Worm (Caenorhabditis elegans) whole organism, early embryonic: ENCODE results near the gene srh-85.

Experiments
- B0310.2 ChIP-seq: sonication (generic microtip); optimal IDR thresholded peaks from 2 replicates; lab custom pipeline; 2016; ENCODE audit warnings: mild to moderate bottlenecking, missing genetic modification characterization, missing compliant biosample characterization
- F13C5.2 ChIP-seq: sonication (generic microtip); optimal IDR thresholded peaks from 2 replicates; lab custom pipeline; 2017; ENCODE audit warnings: mild to moderate bottlenecking, missing genetic modification characterization, inconsistent platforms, missing compliant biosample characterization
- aly-1 ChIP-seq: sonication (generic microtip); optimal IDR thresholded peaks from 2 replicates; lab custom pipeline; 2016; ENCODE audit warnings: missing genetic modification characterization, missing compliant biosample characterization
- ama-1 ChIP-seq: fragments of 150-350 bp; optimal IDR thresholded peaks from 2 replicates; lab custom pipeline; 2014
- ceh-13 ChIP-seq: fragments of 200-800 bp; sonication (Bioruptor generic); optimal IDR thresholded peaks from 2 replicates; lab custom pipeline; 2018; ENCODE audit warnings: mild to moderate bottlenecking, missing genetic modification characterization, missing compliant biosample characterization
- ceh-36 ChIP-seq: sonication (generic microtip); optimal IDR thresholded peaks from 2 replicates; lab custom pipeline; 2016; ENCODE audit warnings: missing genetic modification characterization, inconsistent platforms, missing compliant biosample characterization
- ets-7 ChIP-seq: sonication (generic microtip); optimal IDR thresholded peaks from 2 replicates; lab custom pipeline; 2016; ENCODE audit warnings: missing genotype, missing genetic modification characterization, missing compliant biosample characterization
- flt-1 ChIP-seq: fragments of 200-800 bp; sonication (Bioruptor generic); IDR thresholded peaks from 2 replicates; pipeline ENCODE4 v1.3.6; 2022; ENCODE audit warnings: missing genetic modification characterization, missing compliant biosample characterization
- hmbx-1 ChIP-seq: sonication (generic microtip); optimal IDR thresholded peaks from 2 replicates; lab custom pipeline; 2016; ENCODE audit warnings: mild to moderate bottlenecking, missing genetic modification characterization, missing compliant biosample characterization
- hmg-4 ChIP-seq: fragments of 200-800 bp; sonication (Bioruptor generic); optimal IDR thresholded peaks from 2 replicates; lab custom pipeline; 2018; ENCODE audit warnings: mild to moderate bottlenecking, missing genetic modification characterization, missing compliant biosample characterization
- hnd-1 ChIP-seq: sonication (generic microtip); optimal IDR thresholded peaks from 2 replicates; lab custom pipeline; 2016; ENCODE audit warnings: missing genetic modification characterization, missing compliant biosample characterization
- pes-1 ChIP-seq: fragments of 200-800 bp; sonication (Bioruptor generic); IDR thresholded peaks from 2 replicates; pipeline ENCODE4 v1.3.6; 2022; ENCODE audit warnings: missing genetic modification reagents, missing genetic modification characterization, missing compliant biosample characterization
- scrt-1 ChIP-seq: fragments of 200-800 bp; sonication (Bioruptor generic); IDR thresholded peaks from 2 replicates; pipeline ENCODE4 v1.3.6; 2022; ENCODE audit warnings: missing genetic modification characterization, missing compliant biosample characterization
- sea-1 ChIP-seq: fragments of 200-800 bp; sonication (Bioruptor generic); conservative IDR thresholded peaks from 2 replicates; pipeline ENCODE4 v1.3.6; 2022; ENCODE audit warnings: missing genetic modification characterization, missing compliant biosample characterization
- tbx-11 ChIP-seq: fragments of 200-800 bp; sonication (Bioruptor generic); IDR thresholded peaks from 2 replicates; pipeline ENCODE4 v1.3.6; 2022; ENCODE audit warnings: missing genetic modification characterization, missing compliant biosample characterization
- tbx-37 ChIP-seq: fragments of 200-800 bp; sonication (Bioruptor generic); conservative IDR thresholded peaks from 2 replicates; pipeline ENCODE4 v1.3.6; 2022; ENCODE audit warnings: missing genetic modification reagents, missing genetic modification characterization, missing compliant biosample characterization
- tra-4 ChIP-seq: sonication (generic microtip); optimal IDR thresholded peaks from 2 replicates; lab custom pipeline; 2017; ENCODE audit warnings: missing genetic modification characterization, missing compliant biosample characterization

Gene srh-85

DNA sequence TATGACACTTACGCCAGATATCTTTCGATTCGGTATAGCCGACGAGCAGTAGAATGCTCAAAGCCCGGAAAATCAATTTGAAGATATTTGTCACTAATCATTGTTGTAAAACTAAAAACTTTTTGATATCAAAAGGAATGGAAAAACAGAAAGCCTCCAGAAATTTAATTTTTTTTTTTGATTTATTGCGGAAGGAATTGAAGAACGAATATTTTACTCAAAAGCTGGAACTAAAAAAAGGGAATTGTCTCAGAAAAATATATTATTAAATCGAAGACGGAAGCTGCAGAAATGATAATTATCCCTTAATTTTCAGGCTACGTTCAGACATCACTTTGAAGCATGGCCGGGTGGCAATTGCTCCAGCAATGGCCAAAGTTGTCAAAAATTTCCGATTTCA, 43.4 kb downstream of the srh-85 start, which contains the start of gene srw-137:
srw-137 (minus strand) TSS at position 101 of the 400 bp plus-strand sequence.
- TF ChIP-seq F13C5.2 (tag; lab: Kevin White, UChicago), result no peak
- TF ChIP-seq sea-1 (GFP tag; lab: Robert Waterston, UW), result no peak
- TF ChIP-seq ets-7 (tag; lab: Kevin White, UChicago), result no peak
- no peak for TF ChIP-seq tra-4 (tag; lab: Kevin White, UChicago)
- no peak for TF ChIP-seq aly-1
- TF ChIP-seq B0310.2 (tag; lab: Kevin White, UChicago), result no peak
- TF ChIP-seq scrt-1 (GFP tag; lab: Robert Waterston, UW), result no peak
- no peak for TF ChIP-seq ama-1 (lab: Kevin White, UChicago)
- TF ChIP-seq hnd-1 (tag; lab: Kevin White, UChicago), result no peak
- no peak for TF ChIP-seq tbx-11 (GFP tag; lab: Robert Waterston, UW)
- no peak for TF ChIP-seq ceh-36 (tag; lab: Kevin White, UChicago)

DNA sequence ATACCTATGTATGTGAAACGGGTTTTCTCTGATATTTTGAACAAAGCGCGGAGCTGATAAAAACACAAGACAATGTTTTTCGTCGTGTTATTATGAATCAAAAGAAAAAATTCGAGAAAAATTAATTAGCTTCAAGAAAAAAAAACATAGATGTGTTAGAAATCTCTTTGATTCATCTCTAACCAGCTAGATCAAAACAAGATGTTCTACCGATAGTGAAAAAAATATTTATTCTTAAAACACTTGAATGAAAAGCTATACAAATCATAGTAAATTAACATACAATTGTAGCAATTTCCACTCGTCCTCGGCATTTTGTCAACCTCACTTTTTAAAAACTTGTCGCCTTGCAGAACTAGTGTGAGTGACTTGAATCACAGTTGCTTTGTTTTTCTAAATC, 45.1 kb downstream of the srh-85 start:
- TF ChIP-seq sea-1 (GFP tag; lab: Robert Waterston, UW) (no peak), ceh-36 (tag; lab: Kevin White, UChicago) (no peak), hmg-4 (GFP tag; lab: Kevin White, UChicago) (no peak), pes-1 (GFP tag; lab: Robert Waterston, UW) (no peak), tbx-37 (no peak), F13C5.2 (tag; lab: Kevin White, UChicago) (no peak), ama-1 (lab: Kevin White, UChicago) (no peak), tra-4 (tag; lab: Kevin White, UChicago) (no peak), hmbx-1 (tag; lab: Kevin White, UChicago) (no peak), scrt-1 (GFP tag; lab: Robert Waterston, UW) (no peak), aly-1 (no peak), hnd-1 (tag; lab: Kevin White, UChicago) (no peak), tbx-11 (GFP tag; lab: Robert Waterston, UW) (no peak)

DNA sequence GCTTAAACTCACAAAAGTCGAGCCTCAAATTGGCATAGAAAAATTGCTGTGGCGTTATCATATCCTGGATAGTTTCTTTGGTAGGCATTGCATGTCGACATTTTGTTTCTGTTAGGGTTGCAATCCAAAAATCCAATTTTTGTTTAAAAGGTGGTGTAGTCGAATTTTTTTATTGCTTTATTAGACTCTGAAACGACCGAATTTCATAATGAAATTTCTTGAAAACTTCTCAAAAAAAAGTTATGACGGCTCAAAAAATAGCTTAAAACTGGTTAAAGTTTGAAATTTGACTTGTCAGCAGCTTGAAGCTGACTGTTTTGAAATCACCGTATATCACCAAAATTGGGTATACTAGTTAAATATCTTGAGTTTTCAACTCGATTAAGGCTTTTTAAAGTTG, 45.9 kb downstream of the srh-85 start, which contains the start of gene srw-143:
srw-143 (minus strand) TSS at position 101 of the 400 bp plus-strand sequence.
- no peak for TF ChIP-seq scrt-1 (GFP tag; lab: Robert Waterston, UW)
- no peak for TF ChIP-seq ceh-36 (tag; lab: Kevin White, UChicago)
- no peak for TF ChIP-seq F13C5.2 (tag; lab: Kevin White, UChicago)
- no peak for TF ChIP-seq aly-1
- TF ChIP-seq tra-4 (tag; lab: Kevin White, UChicago), result no peak
- no peak for TF ChIP-seq ets-7 (tag; lab: Kevin White, UChicago)
- no peak for TF ChIP-seq tbx-37
- TF ChIP-seq hnd-1 (tag; lab: Kevin White, UChicago), result no peak
- no peak for TF ChIP-seq hmbx-1 (tag; lab: Kevin White, UChicago)
- no peak for TF ChIP-seq ama-1 (lab: Kevin White, UChicago)
- TF ChIP-seq sea-1 (GFP tag; lab: Robert Waterston, UW), result no peak
- no peak for TF ChIP-seq B0310.2 (tag; lab: Kevin White, UChicago)
- TF ChIP-seq tbx-11 (GFP tag; lab: Robert Waterston, UW), result no peak
- TF ChIP-seq flt-1 (GFP tag; lab: Robert Waterston, UW), result no peak
- TF ChIP-seq hmg-4 (GFP tag; lab: Kevin White, UChicago), result no peak
- TF ChIP-seq ceh-13 (GFP tag; lab: Kevin White, UChicago), result no peak
- no peak for TF ChIP-seq pes-1 (GFP tag; lab: Robert Waterston, UW)

- TF ChIP-seq F13C5.2 (tag; lab: Kevin White, UChicago) (no peak), ceh-13 (GFP tag; lab: Kevin White, UChicago) (no peak), flt-1 (GFP tag; lab: Robert Waterston, UW) (no peak), hnd-1 (tag; lab: Kevin White, UChicago) (no peak)
These were observed 48.8 kb downstream of the srh-85 start, which contains the start of gene srw-141 for ce11 chrV:2938497-2938896. TSS of gene srw-141 (minus strand) at chrV:2938597.
